Worm (Caenorhabditis elegans) whole organism, L1 larva: ENCODE data around the gene C31B8.1.

Experiments
- C04F5.9 ChIP-seq: sonication (generic microtip); optimal IDR thresholded peaks from 2 replicates; lab custom pipeline; 2016; ENCODE audit warnings: missing genetic modification characterization, missing compliant biosample characterization
- ces-1 ChIP-seq: fragments of 150-350 bp; optimal IDR thresholded peaks from 2 replicates; lab custom pipeline; 2014; ENCODE audit warnings: missing biosample characterization, missing genetic modification reagents, missing genetic modification characterization
- mdl-1 ChIP-seq, 2 experiments: fragments of 150-350 bp; optimal IDR thresholded peaks; 2 replicates each; lab custom pipeline; 2014 to 2017; ENCODE audit warnings: missing biosample characterization in 2 of 2, missing genetic modification characterization in 2 of 2, inconsistent platforms in 1 of 2
- mep-1 ChIP-seq: fragments of 150-350 bp; optimal IDR thresholded peaks from 2 replicates; lab custom pipeline; 2014; ENCODE audit warnings: missing biosample characterization, missing genetic modification characterization
- nhr-12 ChIP-seq: sonication (generic microtip); optimal IDR thresholded peaks from 2 replicates; lab custom pipeline; 2017; ENCODE audit warnings: missing biosample characterization, missing genetic modification characterization

DNA sequence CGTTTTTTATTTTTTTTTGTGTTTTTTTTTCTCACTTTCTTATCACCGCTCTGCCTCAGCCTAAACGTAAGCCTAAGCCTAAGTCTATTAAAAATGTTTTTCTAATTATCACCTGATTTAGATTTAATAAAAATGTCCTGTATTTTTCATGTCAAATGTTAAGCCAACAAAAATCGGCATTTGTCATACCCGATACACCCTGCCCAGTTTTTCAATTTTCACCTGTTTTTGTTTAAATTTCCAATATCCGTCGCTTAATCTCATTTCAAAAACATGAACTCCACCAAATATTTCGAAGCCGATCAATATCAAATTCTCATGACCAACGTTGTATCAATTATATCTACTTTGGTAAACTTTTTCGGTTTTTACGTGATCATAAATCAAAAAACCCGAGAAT lies at the start of gene C31B8.1:
- TF ChIP-seq C04F5.9 (tag; lab: Kevin White, UChicago) = no peak
- TF ChIP-seq nhr-12 (tag; lab: Kevin White, UChicago) = no peak
- no peak for TF ChIP-seq ces-1
- TF ChIP-seq mep-1 (tag; lab: Kevin White, UChicago) = no peak
- TF ChIP-seq mdl-1 (tag; optimal IDR thresholded peaks at IDR 0.05; lab: Kevin White, UChicago) = no peak
